Fruit fly (Drosophila melanogaster) whole organism, pupa: ENCODE data around the gene CG13458.

ENCODE experiments used
- CG10348 ChIP-seq: fragments of 200-800 bp; sonication (Bioruptor generic); IDR thresholded peaks from 2 replicates; pipeline ENCODE4 v1.3.6; 2022; ENCODE audit warnings: missing biosample characterization, missing genetic modification characterization
- CG12605 ChIP-seq: fragments of 200-800 bp; sonication (Bioruptor generic); IDR thresholded peaks from 2 replicates; pipeline ENCODE4 v1.3.6; 2022; ENCODE audit warnings: missing biosample characterization, missing genetic modification characterization
- CG13204 ChIP-seq: fragments of 200-800 bp; sonication (Bioruptor generic); optimal IDR thresholded peaks from 2 replicates; lab custom pipeline; 2018; ENCODE audit warnings: missing biosample characterization, mild to moderate bottlenecking, missing genetic modification characterization, moderate library complexity
- CG14655 ChIP-seq: fragments of 200-800 bp; sonication (Bioruptor generic); optimal IDR thresholded peaks from 3 replicates; lab custom pipeline; 2017; ENCODE audit warnings: mild to moderate bottlenecking, missing biosample characterization, missing genetic modification reagents, missing genetic modification characterization
- CG15710 ChIP-seq: fragments of 200-800 bp; sonication (Bioruptor generic); optimal IDR thresholded peaks from 2 replicates; lab custom pipeline; 2018; ENCODE audit warnings: missing biosample characterization, mild to moderate bottlenecking, missing genetic modification characterization, moderate library complexity
- CG17806 ChIP-seq: fragments of 200-800 bp; sonication (Bioruptor generic); optimal IDR thresholded peaks from 2 replicates; lab custom pipeline; 2018; ENCODE audit warnings: missing biosample characterization, mild to moderate bottlenecking, missing genetic modification characterization, moderate library complexity
- CG32121 ChIP-seq: fragments of 200-800 bp; sonication (Bioruptor generic); IDR thresholded peaks from 2 replicates; pipeline ENCODE4 v1.3.6; 2022; ENCODE audit warnings: missing biosample characterization, missing genetic modification characterization
- CG34367 ChIP-seq: fragments of 200-800 bp; sonication (Bioruptor generic); optimal IDR thresholded peaks from 2 replicates; lab custom pipeline; 2018; ENCODE audit warnings: missing biosample characterization, mild to moderate bottlenecking, missing genetic modification characterization
- CG4496 ChIP-seq: fragments of 200-800 bp; sonication (Bioruptor generic); IDR thresholded peaks from 3 replicates; pipeline ENCODE4 v1.3.6; 2022; ENCODE audit warnings: missing biosample characterization, missing genetic modification characterization
- CG8159 ChIP-seq: fragments of 200-800 bp; sonication (Bioruptor generic); optimal IDR thresholded peaks from 3 replicates; lab custom pipeline; 2018; ENCODE audit warnings: missing biosample characterization, mild to moderate bottlenecking, missing genetic modification characterization, moderate library complexity
- CG8301 ChIP-seq: fragments of 200-800 bp; sonication (Bioruptor generic); optimal IDR thresholded peaks from 2 replicates; lab custom pipeline; 2018; ENCODE audit warnings: missing biosample characterization, mild to moderate bottlenecking, missing genetic modification characterization
- CG9948 ChIP-seq: fragments of 200-800 bp; sonication (Bioruptor generic); optimal IDR thresholded peaks from 2 replicates; lab custom pipeline; 2018; ENCODE audit warnings: missing biosample characterization, mild to moderate bottlenecking, missing genetic modification characterization, moderate library complexity
- D1 ChIP-seq: fragments of 200-800 bp; sonication (Bioruptor generic); optimal IDR thresholded peaks from 2 replicates; lab custom pipeline; 2018; ENCODE audit warnings: missing biosample characterization, mild to moderate bottlenecking, missing genetic modification characterization, moderate library complexity
- EcR ChIP-seq: fragments of 200-800 bp; sonication (Bioruptor generic); optimal IDR thresholded peaks from 3 replicates; lab custom pipeline; 2019; ENCODE audit warnings: missing biosample characterization, missing genetic modification characterization, mild to moderate bottlenecking, moderate library complexity, missing genetic modification reagents
- Ets98B ChIP-seq: fragments of 200-800 bp; sonication (Bioruptor generic); IDR thresholded peaks from 2 replicates; pipeline ENCODE4 v1.3.6; 2022; ENCODE audit warnings: missing biosample characterization, missing genetic modification characterization
- Pif1A ChIP-seq: fragments of 200-800 bp; sonication (Bioruptor generic); optimal IDR thresholded peaks from 3 replicates; lab custom pipeline; 2016; ENCODE audit warnings: missing biosample characterization, missing genetic modification characterization
- Pif1B ChIP-seq: fragments of 200-800 bp; sonication (Bioruptor generic); optimal IDR thresholded peaks from 3 replicates; lab custom pipeline; 2016; ENCODE audit warnings: missing biosample characterization, missing genetic modification characterization
- Snoo ChIP-seq: fragments of 200-800 bp; sonication (Bioruptor generic); optimal IDR thresholded peaks from 3 replicates; lab custom pipeline; 2017; ENCODE audit warnings: missing biosample characterization, mild to moderate bottlenecking, missing genetic modification characterization, inconsistent platforms
- fd96Ca ChIP-seq: fragments of 200-800 bp; sonication (Bioruptor generic); IDR thresholded peaks from 3 replicates; pipeline ENCODE4 v1.3.6; 2022; ENCODE audit warnings: missing biosample characterization, missing genetic modification characterization
- gl ChIP-seq: fragments of 200-800 bp; sonication (Bioruptor generic); optimal IDR thresholded peaks from 2 replicates; lab custom pipeline; 2018; ENCODE audit warnings: missing biosample characterization, mild to moderate bottlenecking, missing genetic modification characterization
- rn ChIP-seq: fragments of 200-800 bp; sonication (Bioruptor generic); IDR thresholded peaks from 2 replicates; pipeline ENCODE4 v1.3.6; 2022; ENCODE audit warnings: missing biosample characterization, missing genetic modification characterization

CG13458 gene

DNA sequence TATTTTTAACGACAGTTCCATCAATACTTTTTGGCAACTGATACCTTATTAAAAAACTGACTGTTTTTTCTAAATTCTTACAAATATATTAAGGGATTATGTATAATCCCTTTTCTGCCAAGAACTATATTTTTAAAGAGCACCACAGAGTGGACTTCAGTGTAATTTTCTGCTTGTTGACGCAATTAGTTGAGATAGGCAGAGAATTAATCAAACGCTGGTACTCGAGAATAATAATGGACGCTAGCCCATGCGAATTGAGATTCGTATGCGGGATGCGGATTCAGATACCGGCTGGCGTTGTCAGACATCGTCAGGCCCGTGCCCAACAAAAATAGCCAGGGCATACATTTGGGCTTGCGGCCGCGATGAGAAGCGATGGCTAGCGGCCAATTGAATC lies at the start of gene CG13458:
CG13458 (plus strand) TSS at position 301 of the 400 bp plus-strand sequence.
- TF ChIP-seq CG4496 (GFP tag; lab: Robert Waterston, UW), result 0 out of 3 replicates have a peak, but pooled peaks have one; percentile 16
- TF ChIP-seq CG32121 (GFP tag; lab: Robert Waterston, UW), result no peak
- TF ChIP-seq, all 21 proteins: peak for 1

DNA sequence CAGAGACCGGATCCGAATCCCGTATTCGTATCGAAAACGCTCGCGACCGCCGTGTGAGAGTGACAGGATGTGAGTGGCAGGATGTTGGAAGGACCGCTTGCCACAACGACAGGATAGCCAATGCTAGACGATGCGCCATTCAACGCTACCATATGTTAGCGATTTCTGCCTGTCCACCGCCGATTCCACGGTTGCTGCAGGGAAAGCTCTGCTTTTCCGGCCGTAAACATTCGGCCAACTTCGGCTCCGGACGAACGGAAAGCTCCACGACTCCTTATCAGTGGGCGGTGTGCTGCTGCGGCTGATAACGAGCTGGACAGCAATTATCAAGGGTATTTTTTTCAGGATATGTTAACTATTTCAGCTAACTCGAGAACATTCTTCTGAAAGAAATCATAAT lies 48.5 kb upstream of the CG13458 start, which contains the start of gene Sytbeta:
Sytbeta (minus strand) TSS at position 101 of the 400 bp plus-strand sequence.
- TF ChIP-seq CG8301 (tag; lab: Kevin White, UChicago) (no peak), D1 (tag; lab: Kevin White, UChicago) (no peak), CG34367 (no peak), CG32121 (GFP tag; lab: Robert Waterston, UW) (no peak), Snoo (tag; lab: Kevin White, UChicago) (no peak), Pif1B (GFP tag; lab: Kevin White, UChicago) (no peak), CG12605 (GFP tag; lab: Robert Waterston, UW) (no peak), EcR (GFP tag; lab: Kevin White, UChicago) (no peak), CG4496 (GFP tag; lab: Robert Waterston, UW) (no peak), CG17806 (tag; lab: Kevin White, UChicago) (no peak), Ets98B (GFP tag; lab: Robert Waterston, UW) (no peak), CG8159 (no peak), Pif1A (GFP tag; lab: Kevin White, UChicago) (no peak), CG9948 (no peak), gl (tag; lab: Kevin White, UChicago) (no peak), CG13204 (GFP tag; lab: Kevin White, UChicago) (no peak), CG10348 (GFP tag; lab: Robert Waterston, UW) (no peak), CG14655 (GFP tag; lab: Kevin White, UChicago) (no peak)
- TF ChIP-seq, all 21 proteins: peak for 0

DNA sequence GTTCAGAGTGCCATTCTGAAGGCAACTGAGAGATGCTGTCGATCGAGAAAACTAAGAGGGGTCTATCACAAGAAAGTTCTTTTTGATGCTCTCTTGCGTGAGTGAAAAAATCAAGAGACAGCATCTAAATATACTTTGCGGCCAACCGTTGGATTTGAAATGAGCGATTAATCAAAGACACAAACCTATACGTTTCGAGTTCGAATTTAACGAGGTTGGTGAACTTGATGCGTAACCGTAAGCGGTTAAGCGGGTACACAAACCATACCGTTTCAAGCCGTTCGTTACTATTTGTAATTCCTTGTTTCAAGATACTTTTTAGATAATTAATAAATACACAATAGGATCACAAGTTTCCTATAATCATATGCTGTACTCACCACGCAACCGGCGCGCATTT lies 41.2 kb upstream of the CG13458 start:
- TF ChIP-seq CG17806 (tag; lab: Kevin White, UChicago) (no peak), CG8301 (tag; lab: Kevin White, UChicago) (no peak), CG14655 (GFP tag; lab: Kevin White, UChicago) (no peak), EcR (GFP tag; lab: Kevin White, UChicago) (no peak), fd96Ca (no peak), CG34367 (no peak), CG32121 (GFP tag; lab: Robert Waterston, UW) (no peak), CG4496 (GFP tag; lab: Robert Waterston, UW) (no peak)

DNA sequence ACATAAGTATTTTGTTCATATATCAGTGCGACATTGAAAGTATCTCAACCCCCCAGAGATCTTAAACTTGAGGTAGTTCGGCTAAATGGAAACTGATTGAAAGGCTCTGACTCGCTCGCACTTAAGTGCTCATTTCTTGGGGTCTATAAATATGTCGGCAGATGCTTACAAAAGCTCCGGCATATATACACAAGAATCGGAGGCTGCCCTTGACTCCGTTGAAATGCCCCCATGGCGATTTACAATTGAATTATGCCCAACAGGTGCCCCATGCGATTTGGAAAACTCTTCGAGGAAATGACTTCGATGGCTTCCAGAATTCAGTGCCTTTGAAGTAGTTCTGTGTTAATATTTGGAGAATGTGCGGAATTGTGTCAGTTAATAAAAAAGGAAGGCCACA lies 39.7 kb upstream of the CG13458 start:
- no peak for TF ChIP-seq CG34367
- no peak for TF ChIP-seq EcR (GFP tag; lab: Kevin White, UChicago)
- no peak for TF ChIP-seq gl (tag; lab: Kevin White, UChicago)
- TF ChIP-seq D1 (tag; lab: Kevin White, UChicago), result no peak
- TF ChIP-seq CG15710 (tag; lab: Kevin White, UChicago), result no peak

DNA sequence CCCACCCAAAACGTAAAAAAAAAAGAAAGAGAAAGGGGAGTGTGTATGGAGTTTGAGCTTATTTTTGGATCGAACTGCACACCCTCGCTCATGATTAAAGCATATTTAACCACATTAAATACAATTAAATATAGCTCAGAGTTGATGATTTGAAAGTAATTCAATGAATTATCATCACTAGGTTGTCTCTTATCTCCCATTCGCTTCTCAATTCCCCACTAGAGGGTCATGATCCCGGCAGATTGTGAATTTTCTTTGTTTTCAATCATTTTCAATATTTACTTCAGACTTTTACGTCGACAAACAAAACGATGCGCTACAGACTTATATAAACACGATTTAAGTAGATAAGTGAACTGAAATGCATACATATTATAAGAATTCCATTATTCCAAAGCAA lies 37.0 kb upstream of the CG13458 start:
- TF ChIP-seq CG15710 (tag; lab: Kevin White, UChicago) (no peak), fd96Ca (no peak), EcR (GFP tag; lab: Kevin White, UChicago) (peak; percentile 30), Pif1A (GFP tag; lab: Kevin White, UChicago) (no peak)

DNA sequence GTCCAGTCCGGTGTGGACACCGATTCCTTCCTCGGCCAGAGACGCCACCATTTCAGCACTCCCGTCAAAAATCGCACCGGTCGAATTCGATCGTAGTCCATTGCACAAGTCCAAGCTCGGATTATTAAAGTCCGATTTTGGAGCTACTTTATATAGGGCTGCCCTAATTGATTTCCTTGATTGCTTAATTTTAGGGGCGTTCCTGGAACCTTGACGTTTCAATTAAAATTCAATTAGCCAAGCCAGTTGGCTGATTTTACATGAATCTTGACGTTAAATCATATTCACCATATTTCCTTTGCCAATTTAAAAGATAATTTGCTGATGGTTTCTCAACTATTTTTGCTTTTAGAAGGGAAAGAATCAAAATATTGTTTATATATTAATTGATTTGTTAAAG lies 35.0 kb upstream of the CG13458 start, which contains the start of gene Or71a:
Or71a (minus strand) TSS at position 101 of the 400 bp plus-strand sequence.
- TF ChIP-seq CG12605 (GFP tag; lab: Robert Waterston, UW) (no peak), gl (tag; lab: Kevin White, UChicago) (no peak), fd96Ca (no peak), Pif1B (GFP tag; lab: Kevin White, UChicago) (no peak), rn (GFP tag; lab: Robert Waterston, UW) (no peak), Ets98B (GFP tag; lab: Robert Waterston, UW) (no peak), CG15710 (tag; lab: Kevin White, UChicago) (no peak), Snoo (tag; lab: Kevin White, UChicago) (no peak), CG14655 (GFP tag; lab: Kevin White, UChicago) (no peak), CG8301 (tag; lab: Kevin White, UChicago) (no peak)

DNA sequence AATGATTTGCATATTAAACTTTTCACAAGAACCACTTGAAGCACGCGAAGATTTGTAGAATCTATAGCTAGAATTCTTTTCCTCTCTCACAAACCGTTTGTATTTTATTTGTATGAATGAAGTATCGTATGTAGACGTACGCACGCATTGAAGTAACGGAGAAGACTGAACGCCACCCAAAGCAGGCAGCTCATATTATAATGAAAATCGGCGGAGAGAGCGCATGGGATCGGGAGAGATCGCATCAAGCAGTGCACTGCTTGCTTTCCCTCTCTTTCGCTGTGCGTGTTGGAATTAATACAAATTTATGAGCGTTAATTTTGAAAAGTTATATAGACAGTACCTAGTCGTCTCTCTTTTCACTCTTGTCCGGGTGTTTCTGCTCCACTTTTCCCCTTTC lies 34.1 kb upstream of the CG13458 start:
- peak; percentile 27; the same call in 1 of the 2 replicates for TF ChIP-seq Ets98B (GFP tag; lab: Robert Waterston, UW)
- TF ChIP-seq CG12605 (GFP tag; lab: Robert Waterston, UW), result peak; percentile 35
- TF ChIP-seq CG15710 (tag; lab: Kevin White, UChicago), result no peak
- TF ChIP-seq CG32121 (GFP tag; lab: Robert Waterston, UW), result peak; percentile 9; the same call in 1 of the 2 replicates
- TF ChIP-seq, all 21 proteins: peak for 3
